Worm (Caenorhabditis elegans) whole organism, L1 larva: Measurements from ENCODE around the gene pink-1.
A peak's percentile ranks its signal among the peaks of the same experiment; 100 is the strongest.

Experiments
- C04F5.9 ChIP-seq: sonication (generic microtip); optimal IDR thresholded peaks from 2 replicates; lab custom pipeline; 2016; ENCODE audit warnings: missing genetic modification characterization, missing compliant biosample characterization
- C34B4.2 ChIP-seq: sonication (generic microtip); optimal IDR thresholded peaks from 2 replicates; lab custom pipeline; 2017; ENCODE audit warnings: mild to moderate bottlenecking, missing genetic modification characterization, missing compliant biosample characterization
- aha-1 ChIP-seq: fragments of 150-350 bp; optimal IDR thresholded peaks from 2 replicates; lab custom pipeline; 2014; ENCODE audit warnings: missing biosample characterization, missing genetic modification characterization
- aly-2 ChIP-seq: fragments of 150-350 bp; optimal IDR thresholded peaks from 2 replicates; lab custom pipeline; 2014; ENCODE audit warnings: missing biosample characterization, missing genetic modification characterization
- ama-1 ChIP-seq: fragments of 150-350 bp; optimal IDR thresholded peaks from 2 replicates; lab custom pipeline; 2014
- ceh-8 ChIP-seq: fragments of 200-800 bp; sonication (Bioruptor generic); optimal IDR thresholded peaks from 2 replicates; lab custom pipeline; 2018; ENCODE audit warnings: mild to moderate bottlenecking, missing genetic modification characterization, moderate library complexity, missing compliant biosample characterization
- ceh-82 ChIP-seq, 3 experiments: fragments of 150-350 bp in 1 of 3; sonication (generic microtip) in 2 of 3; optimal IDR thresholded peaks; 2 replicates each; lab custom pipeline; 2014 to 2017; ENCODE audit warnings: missing biosample characterization in 3 of 3, missing genetic modification characterization in 3 of 3
- ceh-88 ChIP-seq: fragments of 200-800 bp; sonication (Bioruptor generic); IDR thresholded peaks from 2 replicates; pipeline ENCODE4 v1.3.6; 2022; ENCODE audit warnings: missing genetic modification characterization, missing compliant biosample characterization
- dpl-1 ChIP-seq, 3 experiments: fragments of 150-350 bp in 2 of 3; sonication (generic microtip) in 1 of 3; optimal IDR thresholded peaks; 2 replicates each; lab custom pipeline; 2014 to 2017; ENCODE audit warnings: missing biosample characterization in 3 of 3, missing genetic modification characterization in 3 of 3, missing genetic modification reagents in 3 of 3
- efl-1 ChIP-seq, 4 experiments: fragments of 150-350 bp; optimal IDR thresholded peaks in 3 of 4; peaks in 1 of 4; 1 replicate in 1 of 4; 2 replicates in 3 of 4; lab custom pipeline; 2014; ENCODE audit warnings: missing biosample characterization in 2 of 4, missing genetic modification characterization in 2 of 4, missing genetic modification reagents in 2 of 4
- egl-13 ChIP-seq: sonication (generic microtip); optimal IDR thresholded peaks from 2 replicates; lab custom pipeline; 2016; ENCODE audit warnings: missing genotype, missing genetic modification reagents, missing genetic modification characterization, missing compliant biosample characterization
- elt-2 ChIP-seq: sonication (generic microtip); optimal IDR thresholded peaks from 2 replicates; lab custom pipeline; 2016; ENCODE audit warnings: missing genetic modification characterization, mild to moderate bottlenecking, inconsistent platforms, missing compliant biosample characterization, missing genetic modification reagents
- grh-1 ChIP-seq: fragments of 200-800 bp; sonication (Bioruptor generic); IDR thresholded peaks from 2 replicates; pipeline ENCODE4 v1.3.6; 2022; ENCODE audit warnings: missing genetic modification reagents, missing genetic modification characterization, missing compliant biosample characterization
- irx-1 ChIP-seq: sonication (generic microtip); optimal IDR thresholded peaks from 2 replicates; lab custom pipeline; 2016; ENCODE audit warnings: missing genetic modification characterization, missing compliant biosample characterization
- isw-1 ChIP-seq: fragments of 200-800 bp; sonication (Bioruptor generic); IDR thresholded peaks from 2 replicates; pipeline ENCODE4 v1.3.6; 2022; ENCODE audit warnings: missing genetic modification characterization, missing compliant biosample characterization
- lin-13 ChIP-seq: fragments of 150-350 bp; optimal IDR thresholded peaks from 2 replicates; lab custom pipeline; 2014; ENCODE audit warnings: missing biosample characterization, missing genetic modification reagents, missing genetic modification characterization
- lin-15B ChIP-seq: fragments of 150-350 bp; sonication (generic microtip); optimal IDR thresholded peaks from 3 replicates; lab custom pipeline; 2014; ENCODE audit warnings: missing biosample characterization, missing genetic modification characterization
- lin-35 ChIP-seq, 2 experiments: fragments of 150-350 bp; optimal IDR thresholded peaks; 2 replicates each; lab custom pipeline; 2014; ENCODE audit warnings: missing biosample characterization in 2 of 2, missing genetic modification characterization in 2 of 2, missing genetic modification reagents in 2 of 2
- lin-39 ChIP-seq: fragments of 150-350 bp; optimal IDR thresholded peaks from 2 replicates; lab custom pipeline; 2014; ENCODE audit warnings: missing biosample characterization, missing genetic modification reagents, missing genetic modification characterization
- lir-3 ChIP-seq: sonication (generic microtip); optimal IDR thresholded peaks from 2 replicates; lab custom pipeline; 2016; ENCODE audit warnings: mild to moderate bottlenecking, missing genetic modification characterization, moderate library complexity, missing compliant biosample characterization; ENCODE audit not compliant: poor library complexity
- nhr-11 ChIP-seq: fragments of 150-350 bp; optimal IDR thresholded peaks from 2 replicates; lab custom pipeline; 2014; ENCODE audit warnings: missing biosample characterization, missing genetic modification characterization
- nhr-19 ChIP-seq: fragments of 200-800 bp; sonication (Bioruptor generic); conservative IDR thresholded peaks from 2 replicates; pipeline ENCODE4 v1.3.6; 2022; ENCODE audit warnings: missing genetic modification characterization, missing compliant biosample characterization
- nhr-20 ChIP-seq: sonication (generic microtip); optimal IDR thresholded peaks from 2 replicates; lab custom pipeline; 2016; ENCODE audit warnings: mild to moderate bottlenecking, missing genetic modification characterization, missing compliant biosample characterization
- nhr-28 ChIP-seq: fragments of 150-350 bp; optimal IDR thresholded peaks from 2 replicates; lab custom pipeline; 2014; ENCODE audit warnings: missing biosample characterization, missing genetic modification characterization
- nhr-71 ChIP-seq: sonication (generic microtip); optimal IDR thresholded peaks from 2 replicates; lab custom pipeline; 2016; ENCODE audit warnings: mild to moderate bottlenecking, missing genetic modification characterization, moderate library complexity, missing compliant biosample characterization
- pag-3 ChIP-seq: sonication (generic microtip); optimal IDR thresholded peaks from 2 replicates; lab custom pipeline; 2017; ENCODE audit warnings: missing genetic modification characterization, mild to moderate bottlenecking, missing compliant biosample characterization, antibody characterized with exemption, borderline replicate concordance; ENCODE audit not compliant: insufficient read depth
- swsn-7 ChIP-seq: sonication (generic microtip); optimal IDR thresholded peaks from 2 replicates; lab custom pipeline; 2016; ENCODE audit warnings: missing genetic modification characterization, missing compliant biosample characterization
- unc-130 ChIP-seq: fragments of 150-350 bp; optimal IDR thresholded peaks from 2 replicates; lab custom pipeline; 2017; ENCODE audit warnings: missing biosample characterization, missing genetic modification characterization, inconsistent platforms
- unc-30 ChIP-seq: sonication (generic microtip); optimal IDR thresholded peaks from 2 replicates; lab custom pipeline; 2017; ENCODE audit warnings: missing biosample characterization, missing genetic modification characterization
- unc-86 ChIP-seq: sonication (generic microtip); optimal IDR thresholded peaks from 2 replicates; lab custom pipeline; 2016; ENCODE audit warnings: missing genetic modification characterization, missing compliant biosample characterization
- unc-98 ChIP-seq: fragments of 200-800 bp; sonication (Bioruptor generic); IDR thresholded peaks from 2 replicates; pipeline ENCODE4 v1.3.6; 2022; ENCODE audit warnings: missing genetic modification characterization, missing compliant biosample characterization
- xbp-1 ChIP-seq: sonication (generic microtip); optimal IDR thresholded peaks from 2 replicates; lab custom pipeline; 2016; ENCODE audit warnings: missing genetic modification characterization, missing compliant biosample characterization
- ztf-11 ChIP-seq, 2 experiments: sonication (generic microtip); optimal IDR thresholded peaks; 2 replicates each; lab custom pipeline; 2016 to 2017; ENCODE audit warnings: missing genetic modification characterization in 2 of 2, missing biosample characterization in 1 of 2, missing compliant biosample characterization in 1 of 2
- ztf-4 ChIP-seq: fragments of 150-350 bp; optimal IDR thresholded peaks from 2 replicates; lab custom pipeline; 2014; ENCODE audit warnings: missing biosample characterization, missing genetic modification characterization

Gene pink-1

ce11 chrII:5358137-5358745, 37.3 kb downstream of the pink-1 start, which contains the start of the genes F09E5.11 and bmy-1 (continued):
- TF ChIP-seq pag-3 = no peak
- TF ChIP-seq irx-1 = peak; percentile 84
- TF ChIP-seq xbp-1 = peak; percentile 85
- TF ChIP-seq dpl-1 (GFP tag; optimal IDR thresholded peaks at IDR 0.05; lab: Kevin White, UChicago) = peak; percentile 61 to 76 (median 74)
- TF ChIP-seq lin-39 (tag; lab: Kevin White, UChicago) = peak; percentile 55
- TF ChIP-seq egl-13 (tag; lab: Kevin White, UChicago) = peak; percentile 87
- peak; percentile 64 for TF ChIP-seq unc-130 (tag; lab: Kevin White, UChicago)
- peak; percentile 60 for TF ChIP-seq C04F5.9 (tag; lab: Kevin White, UChicago)
- no peak for TF ChIP-seq unc-30 (tag; lab: Kevin White, UChicago)
- no peak for TF ChIP-seq C34B4.2
- TF ChIP-seq nhr-71 (tag; lab: Kevin White, UChicago) = peak; percentile 94
- TF ChIP-seq ama-1 (lab: Kevin White, UChicago) = no peak
- peak; percentile 81 for TF ChIP-seq efl-1 (optimal IDR thresholded peaks at IDR 0.05; lab: Kevin White, UChicago)
- TF ChIP-seq efl-1 (GFP tag; optimal IDR thresholded peaks at IDR 0.05 in 1 of 2; lab: Kevin White, UChicago) = peak; percentile 73 to 98
- peak; percentile 86 for TF ChIP-seq nhr-20
- no peak for TF ChIP-seq ztf-4 (tag; lab: Kevin White, UChicago)

ce11 chrII:5355384-5355783, 40.1 kb downstream of the pink-1 start, which contains the start of gene srg-69:
Gene srg-69, plus strand, starts transcription at chrII:5355684.
- TF ChIP-seq unc-130 (tag; lab: Kevin White, UChicago) = no peak
- no peak for TF ChIP-seq ceh-82 (tag; optimal IDR thresholded peaks at IDR 0.05; lab: Kevin White, UChicago)
- no peak for TF ChIP-seq aha-1 (tag; lab: Kevin White, UChicago)
- TF ChIP-seq swsn-7 = no peak

- TF ChIP-seq elt-2 (tag; lab: Kevin White, UChicago) (peak; percentile 10), efl-1 (optimal IDR thresholded peaks at IDR 0.05; lab: Kevin White, UChicago) (no peak), efl-1 (GFP tag; optimal IDR thresholded peaks at IDR 0.05 in 1 of 2; lab: Kevin White, UChicago) (peak in 1 of 2 experiments; percentile 44), isw-1 (GFP tag; lab: Robert Waterston, UW) (no peak)
Measured at ce11 chrII:5353642-5354041, 41.9 kb downstream of the pink-1 start.

ce11 chrII:5351799-5352198, 43.7 kb downstream of the pink-1 start, which contains the start of gene F09E5.7:
Gene F09E5.7, plus strand, starts transcription at chrII:5352099.
- TF ChIP-seq lin-35 (GFP tag; optimal IDR thresholded peaks at IDR 0.05; lab: Kevin White, UChicago) (no peak), pag-3 (no peak), nhr-28 (tag; lab: Kevin White, UChicago) (no peak), aly-2 (tag; lab: Kevin White, UChicago) (no peak), ztf-11 (tag; optimal IDR thresholded peaks at IDR 0.05; lab: Kevin White, UChicago) (no peak), lin-13 (GFP tag; lab: Kevin White, UChicago) (no peak), lir-3 (tag; lab: Kevin White, UChicago) (no peak), nhr-11 (tag; lab: Kevin White, UChicago) (no peak), unc-98 (no peak), unc-86 (no peak), ceh-8 (GFP tag; lab: Kevin White, UChicago) (no peak), swsn-7 (no peak), lin-15B (tag; lab: Kevin White, UChicago) (no peak), elt-2 (tag; lab: Kevin White, UChicago) (no peak), ama-1 (lab: Kevin White, UChicago) (no peak)

- TF ChIP-seq ceh-88 (GFP tag; lab: Robert Waterston, UW) (peak; percentile 42; the same call in 1 of the 2 replicates), isw-1 (GFP tag; lab: Robert Waterston, UW) (peak; percentile 41), nhr-19 (GFP tag; lab: Robert Waterston, UW) (peak; percentile 59), grh-1 (GFP tag; lab: Robert Waterston, UW) (peak; percentile 32; the same call in 1 of the 2 replicates)
- TF ChIP-seq, all 84 proteins: peak for 4; not testable (repeated sequence) for 80
Measured at ce11 chrII:5350357-5350756, 45.1 kb downstream of the pink-1 start, which contains the start of gene F09E5.8. Gene F09E5.8, plus strand, starts transcription at chrII:5350669.
